Fruit fly (Drosophila melanogaster): ENCODE data around the gene CRMP.

The CRMP gene

dm6 chr3R:5550452-5550851 lies 20.5 kb upstream of the CRMP start (continued):
- peak; percentile 78 for TF ChIP-seq CG13287 (GFP tag; IDR thresholded peaks at IDR 0.05; ENCODE audit: partially characterized antibody)
- TF ChIP-seq mld (GFP tag; IDR thresholded peaks at IDR 0.05; ENCODE audit: partially characterized antibody) = peak; percentile 41; the same call in 1 of the 3 replicates
- TF ChIP-seq CG9797 (GFP tag; optimal IDR thresholded peaks at IDR 0.05) = peak; percentile 35
- 0 out of 4 replicates have a peak, but pooled peaks have one; percentile 55 for TF ChIP-seq chinmo (GFP tag; IDR thresholded peaks at IDR 0.05; ENCODE audit: partially characterized antibody)
- peak; percentile 72 for TF ChIP-seq CG16813 (GFP tag; IDR thresholded peaks at IDR 0.05; ENCODE audit: partially characterized antibody)
- TF ChIP-seq pzg (GFP tag; optimal IDR thresholded peaks at IDR 0.05) = peak; percentile 72
- TF ChIP-seq Sry-δ (GFP tag; optimal IDR thresholded peaks at IDR 0.05) = peak; percentile 81
- peak; percentile 63 for TF ChIP-seq tna (GFP tag; IDR thresholded peaks at IDR 0.05; ENCODE audit: partially characterized antibody)
- peak; percentile 35 for TF ChIP-seq CG17186 (GFP tag; optimal IDR thresholded peaks at IDR 0.05)
- peak; percentile 59 for TF ChIP-seq stwl (tag; optimal IDR thresholded peaks at IDR 0.05)
- peak; percentile 70 for TF ChIP-seq BEAF-32 (GFP tag; optimal IDR thresholded peaks at IDR 0.05)
- TF ChIP-seq CG14860 (GFP tag; IDR thresholded peaks at IDR 0.05; ENCODE audit: partially characterized antibody) = peak; percentile 66; the same call in 2 of the 3 replicates
- TF ChIP-seq E2f2 (GFP tag; IDR thresholded peaks at IDR 0.05) = peak; percentile 96
- no peak for TF ChIP-seq emc (GFP tag; optimal IDR thresholded peaks at IDR 0.05)
- TF ChIP-seq trem (tag; optimal IDR thresholded peaks at IDR 0.05) = peak; percentile 35
- TF ChIP-seq Sin3A (optimal IDR thresholded peaks at IDR 0.05) = peak; percentile 16
- TF ChIP-seq Myb (GFP tag; optimal IDR thresholded peaks at IDR 0.05) = peak; percentile 91
- peak; percentile 51; the same call in 1 of the 3 replicates for TF ChIP-seq knrl (GFP tag; IDR thresholded peaks at IDR 0.05; ENCODE audit: partially characterized antibody)
- TF ChIP-seq row (GFP tag; IDR thresholded peaks at IDR 0.05) = 0 out of 3 replicates have a peak, but pooled peaks have one; percentile 12
- TF ChIP-seq CG10209 (GFP tag; optimal IDR thresholded peaks at IDR 0.05) = no peak
- no peak for TF ChIP-seq BtbVII (GFP tag; optimal IDR thresholded peaks at IDR 0.05)
- TF ChIP-seq unc-4 (GFP tag; IDR thresholded peaks at IDR 0.05; ENCODE audit: partially characterized antibody) = peak; percentile 67
- TF ChIP-seq Asciz (GFP tag; optimal IDR thresholded peaks at IDR 0.05) = no peak
- TF ChIP-seq MBD-R2 (GFP tag; IDR thresholded peaks at IDR 0.05) = peak; percentile 61; the same call in 1 of the 2 replicates
- peak; percentile 71; the same call in 2 of the 3 replicates for TF ChIP-seq Opbp (GFP tag; IDR thresholded peaks at IDR 0.05; ENCODE audit: partially characterized antibody)
- no peak for TF ChIP-seq Hmx (GFP tag; optimal IDR thresholded peaks at IDR 0.05)
- TF ChIP-seq croc (GFP tag; conservative IDR thresholded peaks at IDR 0.05) = no peak
- TF ChIP-seq CG2199 (GFP tag; IDR thresholded peaks at IDR 0.05) = 0 out of 3 replicates have a peak, but pooled peaks have one; percentile 45
- TF ChIP-seq CG4424 (GFP tag; optimal IDR thresholded peaks at IDR 0.05) = no peak
- peak; percentile 57; the same call in 1 of the 2 replicates for TF ChIP-seq nerfin-2 (GFP tag; IDR thresholded peaks at IDR 0.05; ENCODE audit: partially characterized antibody)
- TF ChIP-seq Six4 (GFP tag; optimal IDR thresholded peaks at IDR 0.05) = no peak
- TF ChIP-seq zen2 (GFP tag; IDR thresholded peaks at IDR 0.05; ENCODE audit: partially characterized antibody) = peak; percentile 82; the same call in 2 of the 3 replicates
- TF ChIP-seq Scr (GFP tag; IDR thresholded peaks at IDR 0.05; ENCODE audit: partially characterized antibody) = peak; percentile 69
- peak; percentile 26 for TF ChIP-seq gfzf (GFP tag; optimal IDR thresholded peaks at IDR 0.05)
- peak; percentile 48 for TF ChIP-seq Doc3 (GFP tag; IDR thresholded peaks at IDR 0.05; ENCODE audit: partially characterized antibody)
- TF ChIP-seq HLH4C (GFP tag; IDR thresholded peaks at IDR 0.05; ENCODE audit: partially characterized antibody) = peak; percentile 81
- TF ChIP-seq Dll (GFP tag; IDR thresholded peaks at IDR 0.05; ENCODE audit: partially characterized antibody) = peak; percentile 72

dm6 chr3R:5551068-5551467 lies 19.8 kb upstream of the CRMP start, which contains the start of gene mia:
Gene mia, minus strand, starts transcription at chr3R:5551168.
- TF ChIP-seq D19A (tag; optimal IDR thresholded peaks at IDR 0.05) (no peak), insv (GFP tag; optimal IDR thresholded peaks at IDR 0.05) (no peak), pfk (GFP tag; optimal IDR thresholded peaks at IDR 0.05) (no peak), CG11695 (GFP tag; IDR thresholded peaks at IDR 0.05) (no peak), CG11504 (tag; optimal IDR thresholded peaks at IDR 0.05) (no peak), CG3065 (GFP tag; optimal IDR thresholded peaks at IDR 0.05) (no peak), oc (tag; optimal IDR thresholded peaks at IDR 0.05) (no peak), jigr1 (GFP tag; IDR thresholded peaks at IDR 0.05) (no peak), CG9817 (tag; optimal IDR thresholded peaks at IDR 0.05) (no peak), Vsx1 (GFP tag; optimal IDR thresholded peaks at IDR 0.05) (no peak), Lpt (GFP tag; optimal IDR thresholded peaks at IDR 0.05) (no peak), ind (GFP tag; optimal IDR thresholded peaks at IDR 0.05) (no peak), Lhr (GFP tag; optimal IDR thresholded peaks at IDR 0.05) (no peak), CkIIα-i1 (GFP tag; IDR thresholded peaks at IDR 0.05) (no peak)
